Fruit fly (Drosophila melanogaster) whole organism: ENCODE data around the gene mRpL13.

Experiments used
- CG8478 ChIP-seq: fragments of >200 bp; optimal IDR thresholded peaks from 2 replicates; lab custom pipeline; 2018; ENCODE audit warnings: inconsistent platforms
- Dll ChIP-seq: fragments of >200 bp; optimal IDR thresholded peaks from 2 replicates; lab custom pipeline; 2017
- pan ChIP-seq: fragments of >200 bp; optimal IDR thresholded peaks from 2 replicates; lab custom pipeline; 2017
- psq ChIP-seq: fragments of >200 bp; optimal IDR thresholded peaks from 2 replicates; lab custom pipeline; 2017
- usp ChIP-seq: fragments of >200 bp; optimal IDR thresholded peaks from 2 replicates; lab custom pipeline; 2017; ENCODE audit warnings: missing biosample characterization, missing genetic modification characterization, mixed read lengths

- TF ChIP-seq usp (no peak), CG8478 (no peak), Dll (no peak), pan (lab: Kevin White, UChicago) (no peak), psq (lab: Kevin White, UChicago) (no peak)
Measured at dm6 chr2L:18890087-18890486, 31.0 kb upstream of the mRpL13 start.
